Fruit fly (Drosophila melanogaster) whole organism, prepupa: ENCODE results near the gene Usp1.

ENCODE experiments used
- Blimp-1 ChIP-seq: fragments of 200-800 bp; sonication (Bioruptor generic); optimal IDR thresholded peaks from 3 replicates; lab custom pipeline; 2017; ENCODE audit warnings: missing biosample characterization, missing genetic modification characterization, mild to moderate bottlenecking, moderate library complexity, missing genetic modification reagents
- CG10631 ChIP-seq: fragments of 200-800 bp; sonication (Bioruptor generic); optimal IDR thresholded peaks from 2 replicates; lab custom pipeline; 2016; ENCODE audit warnings: missing biosample characterization, missing genetic modification characterization
- CG10669 ChIP-seq: fragments of 200-800 bp; sonication (Bioruptor generic); optimal IDR thresholded peaks from 3 replicates; lab custom pipeline; 2018; ENCODE audit warnings: missing biosample characterization, mild to moderate bottlenecking, missing genetic modification characterization, moderate library complexity
- CG11762 ChIP-seq: fragments of 200-800 bp; sonication (Bioruptor generic); optimal IDR thresholded peaks from 3 replicates; lab custom pipeline; 2016; ENCODE audit warnings: missing biosample characterization, missing genetic modification characterization; ENCODE audit not compliant: insufficient read depth
- CG11902 ChIP-seq: fragments of 200-800 bp; sonication (Bioruptor generic); optimal IDR thresholded peaks from 3 replicates; lab custom pipeline; 2016; ENCODE audit warnings: missing biosample characterization, missing genetic modification characterization
- CG15336 ChIP-seq: fragments of 200-800 bp; sonication (Bioruptor generic); IDR thresholded peaks from 2 replicates; pipeline ENCODE4 v1.3.6; 2022; ENCODE audit warnings: missing biosample characterization, missing genetic modification characterization
- CG3032 ChIP-seq: fragments of 200-800 bp; optimal IDR thresholded peaks from 2 replicates; lab custom pipeline; 2019; ENCODE audit warnings: missing biosample characterization, mild to moderate bottlenecking, missing genetic modification characterization, moderate library complexity
- CG31627 ChIP-seq: fragments of 200-800 bp; sonication (Bioruptor generic); optimal IDR thresholded peaks from 3 replicates; lab custom pipeline; 2016; ENCODE audit warnings: missing biosample characterization, missing genetic modification characterization
- CG32006 ChIP-seq: fragments of 200-800 bp; sonication (Bioruptor generic); optimal IDR thresholded peaks from 3 replicates; lab custom pipeline; 2017; ENCODE audit warnings: missing biosample characterization, mild to moderate bottlenecking, missing genetic modification characterization
- CG34406 ChIP-seq: fragments of 200-800 bp; sonication (Bioruptor generic); optimal IDR thresholded peaks from 3 replicates; lab custom pipeline; 2016; ENCODE audit warnings: missing biosample characterization, missing genetic modification characterization
- CG3919 ChIP-seq: fragments of 200-800 bp; sonication (Bioruptor generic); optimal IDR thresholded peaks from 3 replicates; lab custom pipeline; 2016; ENCODE audit warnings: missing biosample characterization, missing genetic modification characterization
- CG6163 ChIP-seq: fragments of 200-800 bp; sonication (Bioruptor generic); IDR thresholded peaks from 3 replicates; pipeline ENCODE4 v1.3.6; 2022; ENCODE audit warnings: missing biosample characterization, missing genetic modification characterization
- CG6276 ChIP-seq: fragments of 200-800 bp; sonication (Bioruptor generic); optimal IDR thresholded peaks from 2 replicates; lab custom pipeline; 2017; ENCODE audit warnings: missing biosample characterization, mild to moderate bottlenecking, missing genetic modification characterization
- CG6792 ChIP-seq: fragments of 200-800 bp; sonication (Bioruptor generic); optimal IDR thresholded peaks from 3 replicates; lab custom pipeline; 2016; ENCODE audit warnings: missing biosample characterization, missing genetic modification characterization
- CG6808 ChIP-seq: fragments of 200-800 bp; sonication (Bioruptor generic); optimal IDR thresholded peaks from 3 replicates; lab custom pipeline; 2017; ENCODE audit warnings: missing biosample characterization, missing genetic modification characterization, mild to moderate bottlenecking, moderate library complexity, missing genetic modification reagents
- CG6854 ChIP-seq: fragments of 200-800 bp; sonication (Bioruptor generic); optimal IDR thresholded peaks from 2 replicates; lab custom pipeline; 2017; ENCODE audit warnings: missing biosample characterization, mild to moderate bottlenecking, missing genetic modification characterization
- CG8119 ChIP-seq: fragments of 200-800 bp; sonication (Bioruptor generic); IDR thresholded peaks from 3 replicates; pipeline ENCODE4 v1.3.6; 2022; ENCODE audit warnings: missing biosample characterization, missing genetic modification characterization
- CG8319 ChIP-seq: fragments of 200-800 bp; sonication (Bioruptor generic); optimal IDR thresholded peaks from 3 replicates; lab custom pipeline; 2016; ENCODE audit warnings: missing biosample characterization, missing genetic modification characterization
- CG8632 ChIP-seq: fragments of 200-800 bp; sonication (Bioruptor generic); optimal IDR thresholded peaks from 3 replicates; lab custom pipeline; 2016; ENCODE audit warnings: missing biosample characterization, missing genetic modification characterization
- Eip75B ChIP-seq: fragments of 200-800 bp; sonication (Bioruptor generic); optimal IDR thresholded peaks from 3 replicates; lab custom pipeline; 2016; ENCODE audit warnings: missing biosample characterization, missing genetic modification characterization
- Eip78C ChIP-seq: fragments of 200-800 bp; sonication (Bioruptor generic); peaks from one replicate; lab custom pipeline; 2016; ENCODE audit warnings: missing biosample characterization, missing genetic modification characterization
- Eip93F ChIP-seq: fragments of 200-800 bp; sonication (Bioruptor generic); optimal IDR thresholded peaks from 2 replicates; lab custom pipeline; 2016; ENCODE audit warnings: missing biosample characterization, mild to moderate bottlenecking, missing genetic modification characterization
- Ets96B ChIP-seq: fragments of 200-800 bp; optimal IDR thresholded peaks from 2 replicates; lab custom pipeline; 2019; ENCODE audit warnings: missing biosample characterization, mild to moderate bottlenecking, missing genetic modification characterization, moderate library complexity
- Gug ChIP-seq: fragments of 200-800 bp; sonication (Bioruptor generic); IDR thresholded peaks from 2 replicates; pipeline ENCODE4 v1.3.6; 2022; ENCODE audit warnings: missing biosample characterization, missing genetic modification characterization
- Hr38 ChIP-seq: sonication (Bioruptor generic); optimal IDR thresholded peaks from 2 replicates; lab custom pipeline; 2016; ENCODE audit warnings: missing biosample characterization, missing genetic modification characterization
- Hr4 ChIP-seq: fragments of 200-800 bp; sonication (Bioruptor generic); optimal IDR thresholded peaks from 3 replicates; lab custom pipeline; 2016; ENCODE audit warnings: missing biosample characterization, missing genetic modification characterization
- Lpt ChIP-seq: fragments of 200-800 bp; sonication (Bioruptor generic); optimal IDR thresholded peaks from 3 replicates; lab custom pipeline; 2016; ENCODE audit warnings: missing biosample characterization, missing genetic modification characterization
- Met ChIP-seq: fragments of 200-800 bp; sonication (Bioruptor generic); optimal IDR thresholded peaks from 3 replicates; lab custom pipeline; 2016; ENCODE audit warnings: missing biosample characterization, missing genetic modification characterization
- OdsH ChIP-seq: fragments of 200-800 bp; sonication (Bioruptor generic); optimal IDR thresholded peaks from 3 replicates; lab custom pipeline; 2016; ENCODE audit warnings: missing biosample characterization, missing genetic modification characterization
- Sox14 ChIP-seq: fragments of 200-800 bp; sonication (Bioruptor generic); optimal IDR thresholded peaks from 3 replicates; lab custom pipeline; 2016; ENCODE audit warnings: missing biosample characterization, missing genetic modification characterization
- Sox15 ChIP-seq: fragments of 200-800 bp; sonication (Bioruptor generic); optimal IDR thresholded peaks from 3 replicates; lab custom pipeline; 2016; ENCODE audit warnings: missing biosample characterization, missing genetic modification characterization
- achi ChIP-seq: fragments of 200-800 bp; sonication (Bioruptor generic); optimal IDR thresholded peaks from 3 replicates; lab custom pipeline; 2016; ENCODE audit warnings: missing biosample characterization, missing genetic modification characterization
- acj6 ChIP-seq: fragments of 200-800 bp; sonication (Bioruptor generic); optimal IDR thresholded peaks from 3 replicates; lab custom pipeline; 2016; ENCODE audit warnings: missing biosample characterization, missing genetic modification characterization
- dac ChIP-seq: fragments of 200-800 bp; sonication (Bioruptor generic); optimal IDR thresholded peaks from 2 replicates; lab custom pipeline; 2017; ENCODE audit warnings: missing biosample characterization, mild to moderate bottlenecking, missing genetic modification characterization
- dsx ChIP-seq: fragments of 200-800 bp; optimal IDR thresholded peaks from 3 replicates; lab custom pipeline; 2019; ENCODE audit warnings: missing biosample characterization, mild to moderate bottlenecking, missing genetic modification characterization, moderate library complexity; ENCODE audit not compliant: poor library complexity, severe bottlenecking
- eg ChIP-seq: fragments of 200-800 bp; sonication (Bioruptor generic); IDR thresholded peaks from 3 replicates; pipeline ENCODE4 v1.3.6; 2022; ENCODE audit warnings: missing biosample characterization, missing genetic modification characterization
- fd59A ChIP-seq: fragments of 200-800 bp; sonication (Bioruptor generic); optimal IDR thresholded peaks from 2 replicates; lab custom pipeline; 2017; ENCODE audit warnings: missing biosample characterization, mild to moderate bottlenecking, missing genetic modification characterization, missing genetic modification reagents
- fd85E ChIP-seq: fragments of 200-800 bp; sonication (Bioruptor generic); optimal IDR thresholded peaks from 3 replicates; lab custom pipeline; 2016; ENCODE audit warnings: missing biosample characterization, missing genetic modification characterization
- net ChIP-seq: fragments of 200-800 bp; sonication (Bioruptor generic); optimal IDR thresholded peaks from 3 replicates; lab custom pipeline; 2016; ENCODE audit warnings: missing biosample characterization, missing genetic modification characterization
- pdm3 ChIP-seq: fragments of 200-800 bp; sonication (Bioruptor generic); optimal IDR thresholded peaks from 3 replicates; lab custom pipeline; 2016; ENCODE audit warnings: missing biosample characterization, missing genetic modification characterization
- ss ChIP-seq, 2 experiments: fragments of 200-800 bp; sonication (Bioruptor generic); optimal IDR thresholded peaks; 2 replicates in 1 of 2; 3 replicates in 1 of 2; lab custom pipeline; 2017 to 2018; ENCODE audit warnings: mild to moderate bottlenecking in 2 of 2, missing biosample characterization in 2 of 2, missing genetic modification characterization in 2 of 2, moderate library complexity in 1 of 2
- svp ChIP-seq: fragments of 200-800 bp; sonication (Bioruptor generic); peaks from one replicate; lab custom pipeline; 2016; ENCODE audit warnings: missing biosample characterization, missing genetic modification characterization
- topi ChIP-seq: fragments of 200-800 bp; sonication (Bioruptor generic); optimal IDR thresholded peaks from 3 replicates; lab custom pipeline; 2016; ENCODE audit warnings: missing biosample characterization, missing genetic modification characterization
- vri ChIP-seq: fragments of 200-800 bp; sonication (Bioruptor generic); optimal IDR thresholded peaks from 3 replicates; lab custom pipeline; 2016; ENCODE audit warnings: missing biosample characterization, mild to moderate bottlenecking, missing genetic modification characterization

Usp1 gene

DNA sequence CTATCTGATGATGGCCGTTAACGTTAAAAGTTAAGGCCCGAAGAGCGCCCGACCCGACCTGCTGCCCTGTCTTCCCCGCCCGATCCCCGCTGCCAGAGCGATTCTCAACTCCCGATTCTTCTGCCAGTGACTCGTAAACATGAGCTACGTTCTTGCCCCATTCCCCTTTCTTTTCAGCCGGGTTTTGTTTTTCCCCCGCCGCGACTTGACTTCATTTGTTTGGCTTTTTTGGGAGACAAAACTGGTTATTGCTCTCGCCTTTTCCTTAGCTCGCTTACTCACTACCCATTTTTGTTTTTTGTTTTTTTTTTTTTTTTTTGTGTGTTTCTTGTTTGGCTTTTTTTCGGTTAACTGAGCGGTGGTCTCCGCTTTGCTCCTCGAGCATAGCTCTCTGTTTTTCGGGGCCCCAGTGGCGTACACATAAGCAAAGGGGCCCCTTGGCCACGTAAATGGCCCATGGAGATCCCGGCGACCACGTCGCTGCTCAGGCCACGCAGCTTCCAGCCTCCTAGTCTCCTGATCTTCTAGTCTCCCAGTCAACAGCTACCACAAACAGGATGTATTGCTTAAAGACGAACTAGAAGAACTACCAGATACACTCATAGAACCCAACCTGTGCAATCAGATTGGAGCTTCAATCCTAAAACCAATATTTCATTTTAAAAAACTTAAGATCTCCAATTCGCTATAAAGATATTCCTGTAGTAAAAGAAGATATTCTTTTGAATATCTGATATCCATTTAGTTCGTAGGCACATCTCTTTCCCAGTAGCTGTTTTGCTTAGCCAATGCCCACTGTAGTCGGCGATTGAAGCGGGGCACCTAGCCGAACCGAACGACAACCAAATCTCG, 18.2 kb upstream of the Usp1 start (continued):
- peak; percentile 38 for TF ChIP-seq CG6792
- peak; percentile 47 for TF ChIP-seq CG8632 (GFP tag; lab: Kevin White, UChicago)
- TF ChIP-seq eg = peak; percentile 93
- peak; percentile 90 for TF ChIP-seq CG32006 (GFP tag; lab: Kevin White, UChicago)
- peak; percentile 48 for TF ChIP-seq Sox15 (GFP tag; lab: Kevin White, UChicago)
- peak; percentile 65 for TF ChIP-seq Eip75B (GFP tag; lab: Kevin White, UChicago)
- TF ChIP-seq topi = peak; percentile 43
- peak; percentile 82 to 83 for TF ChIP-seq ss (GFP tag; optimal IDR thresholded peaks at IDR 0.05; lab: Kevin White, UChicago)
- peak; percentile 72 for TF ChIP-seq dsx (GFP tag; lab: Kevin White, UChicago)
- TF ChIP-seq Hr4 (GFP tag; lab: Kevin White, UChicago) = peak; percentile 91
- no peak for TF ChIP-seq fd85E (GFP tag; lab: Kevin White, UChicago)
- TF ChIP-seq CG11902 = no peak
- TF ChIP-seq CG6276 (GFP tag; lab: Kevin White, UChicago) = peak; percentile 87
- peak; percentile 71 for TF ChIP-seq Lpt (GFP tag; lab: Kevin White, UChicago)
- peak; percentile 88 for TF ChIP-seq CG8119 (GFP tag; lab: Robert Waterston, UW)
- TF ChIP-seq net (GFP tag; lab: Kevin White, UChicago) = peak; percentile 74
- peak; percentile 55 for TF ChIP-seq CG3919 (GFP tag; lab: Kevin White, UChicago)
- peak; percentile 43 for TF ChIP-seq Met (GFP tag; lab: Kevin White, UChicago)
- TF ChIP-seq CG34406 (GFP tag; lab: Kevin White, UChicago) = peak; percentile 59
- peak; percentile 82 for TF ChIP-seq Eip78C (GFP tag; lab: Kevin White, UChicago)
- TF ChIP-seq OdsH (GFP tag; lab: Kevin White, UChicago) = peak; percentile 75
- TF ChIP-seq CG10669 (GFP tag; lab: Kevin White, UChicago) = peak; percentile 62
- peak; percentile 67 for TF ChIP-seq Ets96B (tag; lab: Kevin White, UChicago)
- peak; percentile 75 for TF ChIP-seq CG6808 (GFP tag; lab: Kevin White, UChicago)
- TF ChIP-seq acj6 (GFP tag; lab: Kevin White, UChicago) = peak; percentile 67
- TF ChIP-seq dac (GFP tag; lab: Kevin White, UChicago) = peak; percentile 79
- peak; percentile 77 for TF ChIP-seq fd59A (GFP tag; lab: Kevin White, UChicago)
- peak; percentile 14 for TF ChIP-seq Hr38 (GFP tag; lab: Kevin White, UChicago)
- peak; percentile 85 for TF ChIP-seq CG6163 (GFP tag; lab: Robert Waterston, UW)
- TF ChIP-seq CG31627 (GFP tag; lab: Kevin White, UChicago) = peak; percentile 24
- peak; percentile 1 for TF ChIP-seq CG8319 (GFP tag; lab: Kevin White, UChicago)
- peak; percentile 72 for TF ChIP-seq svp (GFP tag; lab: Kevin White, UChicago)
- TF ChIP-seq achi = peak; percentile 53
- peak; percentile 60 for TF ChIP-seq CG3032
- peak; percentile 33 for TF ChIP-seq Blimp-1 (GFP tag; lab: Kevin White, UChicago)
- peak; percentile 90 for TF ChIP-seq CG6854 (GFP tag; lab: Kevin White, UChicago)
- TF ChIP-seq pdm3 = peak; percentile 81
- TF ChIP-seq Sox14 = peak; percentile 56
- TF ChIP-seq, all 60 proteins: peak for 54

DNA sequence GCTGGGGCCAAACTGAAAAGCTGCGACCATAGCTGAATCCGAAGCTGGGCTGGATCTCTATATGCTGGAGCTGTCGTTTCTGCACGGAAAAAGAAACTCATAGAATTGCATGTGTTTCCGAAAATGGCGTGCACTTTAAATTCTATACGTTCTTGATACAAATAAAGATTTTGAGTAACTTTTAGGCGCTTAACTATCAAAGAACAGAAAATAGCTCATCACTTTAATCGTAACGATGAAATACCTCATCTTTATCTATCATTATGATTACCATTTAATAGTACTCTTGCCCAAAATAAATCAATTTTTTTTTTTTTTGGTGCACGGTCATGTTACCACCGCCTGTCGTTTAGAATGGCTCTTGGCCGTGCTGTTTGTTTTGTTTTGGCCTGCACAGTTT, 17.3 kb upstream of the Usp1 start:
- TF ChIP-seq CG11762 (GFP tag; lab: Kevin White, UChicago) (peak; percentile 35), Sox15 (GFP tag; lab: Kevin White, UChicago) (no peak), Sox14 (peak; percentile 47), Eip78C (GFP tag; lab: Kevin White, UChicago) (peak; percentile 67), net (GFP tag; lab: Kevin White, UChicago) (no peak), CG3919 (GFP tag; lab: Kevin White, UChicago) (peak; percentile 44), Lpt (GFP tag; lab: Kevin White, UChicago) (peak; percentile 37), OdsH (GFP tag; lab: Kevin White, UChicago) (peak; percentile 11), CG15336 (peak; percentile 35), Eip93F (GFP tag; lab: Kevin White, UChicago) (no peak), CG6276 (GFP tag; lab: Kevin White, UChicago) (peak; percentile 63), CG3032 (peak; percentile 5), CG10631 (peak; percentile 41), CG8119 (GFP tag; lab: Robert Waterston, UW) (peak; percentile 56), eg (peak; percentile 54; the same call in 1 of the 3 replicates), achi (peak; percentile 52), CG8319 (GFP tag; lab: Kevin White, UChicago) (no peak), Ets96B (tag; lab: Kevin White, UChicago) (peak; percentile 12), Eip75B (GFP tag; lab: Kevin White, UChicago) (no peak), CG11902 (no peak), CG32006 (GFP tag; lab: Kevin White, UChicago) (peak; percentile 58), vri (GFP tag; lab: Kevin White, UChicago) (no peak), Gug (GFP tag; lab: Robert Waterston, UW) (peak; percentile 37; the same call in 1 of the 2 replicates), Hr4 (GFP tag; lab: Kevin White, UChicago) (peak; percentile 23), dsx (GFP tag; lab: Kevin White, UChicago) (no peak), CG6163 (GFP tag; lab: Robert Waterston, UW) (0 out of 3 replicates have a peak, but pooled peaks have one; percentile 31), svp (GFP tag; lab: Kevin White, UChicago) (peak; percentile 21), CG34406 (GFP tag; lab: Kevin White, UChicago) (no peak)
